Worm (Caenorhabditis elegans) whole organism, L4 larva: ENCODE results near the gene T10F2.2.

Experiments used
- D1046.2 ChIP-seq: fragments of 200-800 bp; sonication (Bioruptor generic); IDR thresholded peaks from 2 replicates; pipeline ENCODE4 v1.3.6; 2022; ENCODE audit warnings: missing genetic modification characterization, missing compliant biosample characterization
- F37D6.2 ChIP-seq: sonication (generic microtip); optimal IDR thresholded peaks from 2 replicates; lab custom pipeline; 2016; ENCODE audit warnings: mild to moderate bottlenecking, missing genetic modification characterization, missing compliant biosample characterization
- T26A8.4 ChIP-seq: fragments of 200-800 bp; sonication (Bioruptor generic); IDR thresholded peaks from 2 replicates; pipeline ENCODE4 v1.3.6; 2022; ENCODE audit warnings: missing genetic modification characterization, missing compliant biosample characterization
- Y105C5A.15 ChIP-seq: fragments of 200-800 bp; sonication (Bioruptor generic); IDR thresholded peaks from 2 replicates; pipeline ENCODE4 v1.3.6; 2022; ENCODE audit warnings: missing genetic modification characterization, missing compliant biosample characterization
- Y75B8A.6 ChIP-seq: fragments of 200-800 bp; sonication (Bioruptor generic); IDR thresholded peaks from 2 replicates; pipeline ENCODE4 v1.3.6; 2022; ENCODE audit warnings: missing genetic modification reagents, missing genetic modification characterization, missing compliant biosample characterization
- ZK546.5 ChIP-seq, 2 experiments: sonication (generic microtip); optimal IDR thresholded peaks; 2 replicates each; lab custom pipeline; 2017; ENCODE audit warnings: missing biosample characterization in 2 of 2, missing genetic modification characterization in 2 of 2
- aha-1 ChIP-seq: fragments of 150-350 bp; peaks from one replicate; lab custom pipeline; 2014; ENCODE audit warnings: missing biosample characterization, missing genetic modification characterization
- aly-2 ChIP-seq: sonication (generic microtip); optimal IDR thresholded peaks from 2 replicates; lab custom pipeline; 2018; ENCODE audit warnings: missing biosample characterization, missing genetic modification characterization
- ceh-20 ChIP-seq: fragments of 200-800 bp; sonication (Bioruptor generic); IDR thresholded peaks from 2 replicates; pipeline ENCODE4 v1.3.6; 2022; ENCODE audit warnings: missing genetic modification reagents, missing genetic modification characterization, missing compliant biosample characterization
- ceh-28 ChIP-seq: fragments of 150-350 bp; optimal IDR thresholded peaks from 2 replicates; lab custom pipeline; 2014; ENCODE audit warnings: missing biosample characterization, missing genetic modification reagents, missing genetic modification characterization
- ceh-32 ChIP-seq: sonication (generic microtip); optimal IDR thresholded peaks from 2 replicates; lab custom pipeline; 2016; ENCODE audit warnings: mild to moderate bottlenecking, missing genetic modification characterization, missing compliant biosample characterization; ENCODE audit not compliant: poor library complexity
- ceh-82 ChIP-seq: sonication (generic microtip); optimal IDR thresholded peaks from 2 replicates; lab custom pipeline; 2017; ENCODE audit warnings: missing biosample characterization, missing genetic modification characterization
- ctbp-1 ChIP-seq: fragments of 200-800 bp; sonication (Bioruptor generic); IDR thresholded peaks from 2 replicates; pipeline ENCODE4 v1.3.6; 2022; ENCODE audit warnings: missing genetic modification reagents, missing genetic modification characterization, missing compliant biosample characterization
- daf-8 ChIP-seq: fragments of 200-800 bp; sonication (Bioruptor generic); IDR thresholded peaks from 2 replicates; pipeline ENCODE4 v1.3.6; 2022; ENCODE audit warnings: missing genetic modification characterization, missing compliant biosample characterization
- dmd-9 ChIP-seq: fragments of 200-800 bp; sonication (Bioruptor generic); IDR thresholded peaks from 2 replicates; pipeline ENCODE4 v1.3.6; 2022; ENCODE audit warnings: missing genetic modification reagents, missing genetic modification characterization, missing compliant biosample characterization
- dve-1 ChIP-seq: sonication (generic microtip); optimal IDR thresholded peaks from 2 replicates; lab custom pipeline; 2017; ENCODE audit warnings: antibody characterized with exemption, mild to moderate bottlenecking, missing genetic modification characterization, missing compliant biosample characterization; ENCODE audit not compliant: insufficient read depth
- egl-43 ChIP-seq: fragments of 200-800 bp; sonication (Bioruptor generic); IDR thresholded peaks from 2 replicates; pipeline ENCODE4 v1.3.6; 2022; ENCODE audit warnings: missing genetic modification reagents, missing genetic modification characterization, missing compliant biosample characterization
- fkh-10 ChIP-seq: fragments of 150-350 bp; optimal IDR thresholded peaks from 2 replicates; lab custom pipeline; 2014; ENCODE audit warnings: missing biosample characterization, missing genetic modification reagents, missing genetic modification characterization
- gei-8 ChIP-seq: fragments of 200-800 bp; sonication (Bioruptor generic); optimal IDR thresholded peaks from 2 replicates; lab custom pipeline; 2018; ENCODE audit warnings: mild to moderate bottlenecking, missing genetic modification characterization, missing compliant biosample characterization
- hlh-11 ChIP-seq: fragments of 200-800 bp; sonication (Bioruptor generic); optimal IDR thresholded peaks from 2 replicates; lab custom pipeline; 2018; ENCODE audit warnings: mild to moderate bottlenecking, missing genetic modification characterization, missing compliant biosample characterization
- hlh-30 ChIP-seq: sonication (generic microtip); optimal IDR thresholded peaks from 2 replicates; lab custom pipeline; 2017; ENCODE audit warnings: antibody characterized with exemption, mild to moderate bottlenecking, missing genetic modification characterization, missing compliant biosample characterization; ENCODE audit not compliant: insufficient read depth
- jun-1 ChIP-seq: fragments of 150-350 bp; optimal IDR thresholded peaks from 2 replicates; lab custom pipeline; 2014; ENCODE audit warnings: missing biosample characterization, missing genetic modification reagents, missing genetic modification characterization
- lim-7 ChIP-seq: fragments of 200-800 bp; sonication (Bioruptor generic); IDR thresholded peaks from 2 replicates; pipeline ENCODE4 v1.3.6; 2022; ENCODE audit warnings: missing genetic modification characterization, missing compliant biosample characterization
- lin-29 ChIP-seq: fragments of 200-800 bp; sonication (Bioruptor generic); IDR thresholded peaks from 2 replicates; pipeline ENCODE4 v1.3.6; 2022; ENCODE audit warnings: missing genetic modification reagents, missing genetic modification characterization, missing compliant biosample characterization
- lin-38 ChIP-seq: fragments of 200-800 bp; sonication (Bioruptor generic); IDR thresholded peaks from 2 replicates; pipeline ENCODE4 v1.3.6; 2022; ENCODE audit warnings: missing genetic modification reagents, missing genetic modification characterization, missing compliant biosample characterization
- lin-39 ChIP-seq: fragments of 150-350 bp; optimal IDR thresholded peaks from 2 replicates; lab custom pipeline; 2014; ENCODE audit warnings: missing biosample characterization, missing genetic modification reagents, missing genetic modification characterization
- lir-3 ChIP-seq: sonication (generic microtip); optimal IDR thresholded peaks from 2 replicates; lab custom pipeline; 2016; ENCODE audit warnings: mild to moderate bottlenecking, missing genetic modification characterization, missing compliant biosample characterization
- lsy-2 ChIP-seq, 2 experiments: fragments of 150-350 bp in 1 of 2; sonication (generic microtip) in 1 of 2; optimal IDR thresholded peaks; 2 replicates each; lab custom pipeline; 2014 to 2017; ENCODE audit warnings: missing biosample characterization in 2 of 2, missing genetic modification characterization in 2 of 2
- mdt-29 ChIP-seq: fragments of 200-800 bp; sonication (Bioruptor generic); IDR thresholded peaks from 2 replicates; pipeline ENCODE4 v1.3.6; 2022; ENCODE audit warnings: missing genetic modification reagents, missing genetic modification characterization, missing compliant biosample characterization
- mes-2 ChIP-seq: sonication (generic microtip); optimal IDR thresholded peaks from 2 replicates; lab custom pipeline; 2016; ENCODE audit warnings: missing genotype, mild to moderate bottlenecking, missing genetic modification characterization, missing compliant biosample characterization; ENCODE audit not compliant: poor library complexity, severe bottlenecking
- mxl-3 ChIP-seq: fragments of 200-800 bp; sonication (Bioruptor generic); optimal IDR thresholded peaks from 2 replicates; lab custom pipeline; 2018; ENCODE audit warnings: mild to moderate bottlenecking, missing genetic modification characterization, missing compliant biosample characterization
- nhr-10 ChIP-seq: fragments of 150-350 bp; optimal IDR thresholded peaks from 2 replicates; lab custom pipeline; 2014; ENCODE audit warnings: missing biosample characterization, missing genetic modification characterization
- nhr-102 ChIP-seq: sonication (generic microtip); optimal IDR thresholded peaks from 2 replicates; lab custom pipeline; 2016; ENCODE audit warnings: mild to moderate bottlenecking, missing genetic modification characterization, moderate library complexity, missing compliant biosample characterization
- nhr-11 ChIP-seq: fragments of 150-350 bp; optimal IDR thresholded peaks from 2 replicates; lab custom pipeline; 2014; ENCODE audit warnings: missing biosample characterization, missing genetic modification characterization
- nhr-111 ChIP-seq: fragments of 200-800 bp; sonication (Bioruptor generic); optimal IDR thresholded peaks from 2 replicates; lab custom pipeline; 2018; ENCODE audit warnings: mild to moderate bottlenecking, missing genetic modification characterization, missing compliant biosample characterization
- nhr-237 ChIP-seq: sonication (generic microtip); optimal IDR thresholded peaks from 2 replicates; lab custom pipeline; 2017; ENCODE audit warnings: missing biosample characterization, missing genetic modification characterization
- nhr-48 ChIP-seq: sonication (generic microtip); optimal IDR thresholded peaks from 2 replicates; lab custom pipeline; 2016; ENCODE audit warnings: mild to moderate bottlenecking, missing genetic modification characterization, missing compliant biosample characterization
- nhr-6 ChIP-seq: fragments of 150-350 bp; optimal IDR thresholded peaks from 2 replicates; lab custom pipeline; 2014; ENCODE audit warnings: missing biosample characterization, missing genetic modification characterization
- php-3 ChIP-seq: fragments of 200-800 bp; sonication (Bioruptor generic); IDR thresholded peaks from 2 replicates; pipeline ENCODE4 v1.3.6; 2022; ENCODE audit warnings: missing genetic modification reagents, missing genetic modification characterization, missing compliant biosample characterization
- pqm-1 ChIP-seq: sonication (generic microtip); optimal IDR thresholded peaks from 2 replicates; lab custom pipeline; 2017; ENCODE audit warnings: missing biosample characterization, missing genetic modification characterization
- rbr-2 ChIP-seq: sonication (generic microtip); optimal IDR thresholded peaks from 2 replicates; lab custom pipeline; 2016; ENCODE audit warnings: missing genotype, missing genetic modification characterization, missing compliant biosample characterization
- skn-1 ChIP-seq: fragments of 150-350 bp; optimal IDR thresholded peaks from 2 replicates; lab custom pipeline; 2014; ENCODE audit warnings: missing biosample characterization, missing genetic modification characterization
- snpc-1.2 ChIP-seq: fragments of 200-800 bp; sonication (Bioruptor generic); IDR thresholded peaks from 2 replicates; pipeline ENCODE4 v1.3.6; 2022; ENCODE audit warnings: missing genetic modification reagents, missing genetic modification characterization, missing compliant biosample characterization
- spr-3 ChIP-seq: fragments of 200-800 bp; sonication (Bioruptor generic); optimal IDR thresholded peaks from 2 replicates; lab custom pipeline; 2018; ENCODE audit warnings: mild to moderate bottlenecking, missing genetic modification characterization, missing compliant biosample characterization
- tag-97 ChIP-seq: fragments of 200-800 bp; sonication (Bioruptor generic); IDR thresholded peaks from 2 replicates; pipeline ENCODE4 v1.3.6; 2022; ENCODE audit warnings: missing genetic modification characterization, missing compliant biosample characterization
- unc-130 ChIP-seq: sonication (generic microtip); optimal IDR thresholded peaks from 2 replicates; lab custom pipeline; 2016; ENCODE audit warnings: missing genetic modification reagents, missing genetic modification characterization, missing compliant biosample characterization
- unc-39 ChIP-seq: sonication (generic microtip); optimal IDR thresholded peaks from 2 replicates; lab custom pipeline; 2017; ENCODE audit warnings: missing biosample characterization, missing genetic modification characterization
- vab-7 ChIP-seq: fragments of 200-800 bp; sonication (Bioruptor generic); IDR thresholded peaks from 2 replicates; pipeline ENCODE4 v1.3.6; 2022; ENCODE audit warnings: missing genetic modification reagents, missing genetic modification characterization, missing compliant biosample characterization
- zfp-3 ChIP-seq: fragments of 200-800 bp; sonication (Bioruptor generic); conservative IDR thresholded peaks from 2 replicates; pipeline ENCODE4 v1.3.6; 2022; ENCODE audit warnings: missing genetic modification reagents, missing genetic modification characterization, missing compliant biosample characterization
- zip-11 ChIP-seq: fragments of 200-800 bp; sonication (Bioruptor generic); IDR thresholded peaks from 2 replicates; pipeline ENCODE4 v1.3.6; 2022; ENCODE audit warnings: missing genetic modification characterization, missing compliant biosample characterization
- zip-2 ChIP-seq: fragments of 150-350 bp; optimal IDR thresholded peaks from 2 replicates; lab custom pipeline; 2014; ENCODE audit warnings: missing biosample characterization, missing genetic modification characterization
- ztf-11 ChIP-seq: fragments of 150-350 bp; optimal IDR thresholded peaks from 2 replicates; lab custom pipeline; 2014; ENCODE audit warnings: missing biosample characterization, missing genetic modification characterization

T10F2.2 gene

DNA sequence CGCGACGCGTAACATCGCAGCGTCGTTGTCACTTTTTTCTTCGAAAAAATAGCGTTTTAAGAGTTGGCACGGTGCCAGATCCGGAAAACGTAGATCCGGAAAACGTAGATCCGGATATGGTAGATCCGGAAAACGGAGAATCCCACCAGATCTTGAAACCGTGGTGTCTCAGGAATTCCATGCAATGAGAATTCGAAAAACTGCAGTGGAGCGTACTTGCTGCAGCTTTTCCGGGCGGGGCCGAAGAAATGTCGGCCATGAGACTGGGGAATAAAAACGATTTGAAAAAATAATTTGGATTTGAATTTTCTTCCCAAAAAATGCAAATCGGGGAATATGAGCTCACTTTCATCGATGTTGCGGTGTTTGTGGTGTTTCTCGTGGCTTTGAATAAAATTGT is 7.4 kb upstream of the T10F2.2 start, which contains the start of gene K10D2.5 (continued):
- TF ChIP-seq mes-2 (tag; lab: Kevin White, UChicago) (peak; percentile 100), ceh-82 (tag; lab: Kevin White, UChicago) (no peak), lsy-2 (tag; optimal IDR thresholded peaks at IDR 0.05; lab: Kevin White, UChicago) (peak; percentile 72 to 92), gei-8 (no peak), lim-7 (GFP tag; lab: Robert Waterston, UW) (peak; percentile 58; the same call in 1 of the 2 replicates), php-3 (GFP tag; lab: Robert Waterston, UW) (peak; percentile 62), unc-130 (GFP tag; lab: Kevin White, UChicago) (peak; percentile 98), egl-43 (GFP tag; lab: Robert Waterston, UW) (peak; percentile 83), lin-29 (peak; percentile 55; the same call in 1 of the 2 replicates), mxl-3 (GFP tag; lab: Kevin White, UChicago) (peak; percentile 95), lir-3 (tag; lab: Kevin White, UChicago) (peak; percentile 4), ceh-28 (tag; lab: Kevin White, UChicago) (no peak), lin-39 (tag; lab: Kevin White, UChicago) (no peak), unc-39 (tag; lab: Kevin White, UChicago) (no peak), rbr-2 (tag; lab: Kevin White, UChicago) (peak; percentile 91), skn-1 (tag; lab: Kevin White, UChicago) (no peak), nhr-48 (tag; lab: Kevin White, UChicago) (no peak), dmd-9 (GFP tag; lab: Robert Waterston, UW) (peak; percentile 97), nhr-102 (peak; percentile 53), ceh-32 (tag; lab: Kevin White, UChicago) (no peak), aha-1 (tag; lab: Kevin White, UChicago) (peak; percentile 85), ztf-11 (tag; lab: Kevin White, UChicago) (no peak), Y75B8A.6 (GFP tag; lab: Robert Waterston, UW) (peak; percentile 62; the same call in 1 of the 2 replicates), Y105C5A.15 (GFP tag; lab: Robert Waterston, UW) (peak; percentile 87; the same call in 1 of the 2 replicates), fkh-10 (GFP tag; lab: Kevin White, UChicago) (peak; percentile 24), ZK546.5 (tag; optimal IDR thresholded peaks at IDR 0.05; lab: Kevin White, UChicago) (no peak), aly-2 (tag; lab: Kevin White, UChicago) (no peak), lin-38 (GFP tag; lab: Robert Waterston, UW) (peak; percentile 99), nhr-111 (GFP tag; lab: Kevin White, UChicago) (no peak), ceh-20 (peak; percentile 93), snpc-1.2 (GFP tag; lab: Robert Waterston, UW) (peak; percentile 75), zip-2 (tag; lab: Kevin White, UChicago) (no peak), hlh-30 (tag; lab: Kevin White, UChicago) (peak; percentile 71), zip-11 (GFP tag; lab: Robert Waterston, UW) (no peak), T26A8.4 (GFP tag; lab: Robert Waterston, UW) (peak; percentile 80), zfp-3 (GFP tag; lab: Robert Waterston, UW) (peak; percentile 85), nhr-11 (tag; lab: Kevin White, UChicago) (peak; percentile 84), nhr-6 (peak; percentile 88), nhr-237 (tag; lab: Kevin White, UChicago) (no peak), vab-7 (peak; percentile 91), jun-1 (tag; lab: Kevin White, UChicago) (no peak), dve-1 (tag; lab: Kevin White, UChicago) (peak; percentile 68), mdt-29 (GFP tag; lab: Robert Waterston, UW) (peak; percentile 85), nhr-10 (tag; lab: Kevin White, UChicago) (no peak), daf-8 (no peak), D1046.2 (peak; percentile 95), hlh-11 (peak; percentile 76), ctbp-1 (peak; percentile 73), tag-97 (GFP tag; lab: Robert Waterston, UW) (peak; percentile 86; the same call in 1 of the 2 replicates), pqm-1 (tag; lab: Kevin White, UChicago) (peak; percentile 27), spr-3 (GFP tag; lab: Kevin White, UChicago) (peak; percentile 1), F37D6.2 (tag; lab: Kevin White, UChicago) (peak; percentile 86)
